Worm (Caenorhabditis elegans) whole organism, young adult: ENCODE measurements around the gene M03C11.3.

Experiments
- B0261.1 ChIP-seq: sonication (generic microtip); optimal IDR thresholded peaks from 2 replicates; lab custom pipeline; 2016; ENCODE audit warnings: mild to moderate bottlenecking, missing genetic modification characterization, moderate library complexity, missing compliant biosample characterization
- C06A6.2 ChIP-seq: fragments of 200-800 bp; sonication (Bioruptor generic); conservative IDR thresholded peaks from 2 replicates; pipeline ENCODE4 v1.3.6; 2022; ENCODE audit warnings: missing genetic modification characterization, missing compliant biosample characterization
- C17E4.6 ChIP-seq: fragments of 200-800 bp; sonication (Bioruptor generic); IDR thresholded peaks from 2 replicates; pipeline ENCODE4 v1.3.6; 2022; ENCODE audit warnings: missing genetic modification reagents, missing genetic modification characterization, missing compliant biosample characterization
- F10E7.11 ChIP-seq: sonication (generic microtip); optimal IDR thresholded peaks from 2 replicates; lab custom pipeline; 2017; ENCODE audit warnings: mild to moderate bottlenecking, missing genetic modification characterization, moderate library complexity, missing compliant biosample characterization
- F23B12.7 ChIP-seq: sonication (generic microtip); optimal IDR thresholded peaks from 2 replicates; lab custom pipeline; 2017; ENCODE audit warnings: missing genetic modification characterization, mild to moderate bottlenecking, missing compliant biosample characterization, antibody characterized with exemption, moderate library complexity; ENCODE audit not compliant: insufficient read depth
- F37B4.10 ChIP-seq: fragments of 200-800 bp; sonication (Bioruptor generic); IDR thresholded peaks from 2 replicates; pipeline ENCODE4 v1.3.6; 2022; ENCODE audit warnings: missing genetic modification characterization, missing compliant biosample characterization
- F39B2.1 ChIP-seq: fragments of 200-800 bp; sonication (Bioruptor generic); IDR thresholded peaks from 2 replicates; pipeline ENCODE4 v1.3.6; 2022; ENCODE audit warnings: missing genetic modification reagents, missing genetic modification characterization, missing compliant biosample characterization
- T07F8.4 ChIP-seq: sonication (generic microtip); optimal IDR thresholded peaks from 2 replicates; lab custom pipeline; 2016; ENCODE audit warnings: mild to moderate bottlenecking, missing genetic modification characterization, moderate library complexity, missing compliant biosample characterization
- Y67H2A.10 ChIP-seq: fragments of 200-800 bp; sonication (Bioruptor generic); conservative IDR thresholded peaks from 2 replicates; pipeline ENCODE4 v1.3.6; 2022; ENCODE audit warnings: missing genetic modification reagents, missing genetic modification characterization, missing compliant biosample characterization
- aptf-2 ChIP-seq: fragments of 200-800 bp; sonication (Bioruptor generic); conservative IDR thresholded peaks from 2 replicates; pipeline ENCODE4 v1.3.6; 2022; ENCODE audit warnings: missing genetic modification reagents, missing genetic modification characterization, missing compliant biosample characterization
- atf-7 ChIP-seq: sonication (generic microtip); optimal IDR thresholded peaks from 2 replicates; lab custom pipeline; 2017; ENCODE audit warnings: mild to moderate bottlenecking, missing genetic modification characterization, missing compliant biosample characterization
- bed-1 ChIP-seq: fragments of 200-800 bp; sonication (Bioruptor generic); IDR thresholded peaks from 2 replicates; pipeline ENCODE4 v1.3.6; 2022; ENCODE audit warnings: missing genetic modification reagents, missing genetic modification characterization, missing compliant biosample characterization
- ceh-40 ChIP-seq: fragments of 200-800 bp; sonication (Bioruptor generic); IDR thresholded peaks from 2 replicates; pipeline ENCODE4 v1.3.6; 2022; ENCODE audit warnings: missing genetic modification characterization, missing compliant biosample characterization
- die-1 ChIP-seq: sonication (generic microtip); optimal IDR thresholded peaks from 2 replicates; lab custom pipeline; 2016; ENCODE audit warnings: missing genotype, mild to moderate bottlenecking, missing genetic modification characterization, missing compliant biosample characterization
- egrh-3 ChIP-seq: fragments of 200-800 bp; sonication (Bioruptor generic); IDR thresholded peaks from 2 replicates; pipeline ENCODE4 v1.3.6; 2022; ENCODE audit warnings: missing genetic modification reagents, missing genetic modification characterization, missing compliant biosample characterization
- hmg-1.2 ChIP-seq: fragments of 200-800 bp; sonication (Bioruptor generic); IDR thresholded peaks from 2 replicates; pipeline ENCODE4 v1.3.6; 2022; ENCODE audit warnings: missing genetic modification reagents, missing genetic modification characterization, missing compliant biosample characterization
- hmg-20 ChIP-seq: fragments of 200-800 bp; sonication (Bioruptor generic); IDR thresholded peaks from 2 replicates; pipeline ENCODE4 v1.3.6; 2022; ENCODE audit warnings: missing genetic modification reagents, missing genetic modification characterization, missing compliant biosample characterization
- let-526 ChIP-seq: fragments of 200-800 bp; sonication (Bioruptor generic); IDR thresholded peaks from 2 replicates; pipeline ENCODE4 v1.3.6; 2022; ENCODE audit warnings: missing genetic modification reagents, missing genetic modification characterization, missing compliant biosample characterization
- lin-26 ChIP-seq: fragments of 200-800 bp; sonication (Bioruptor generic); IDR thresholded peaks from 2 replicates; pipeline ENCODE4 v1.3.6; 2022; ENCODE audit warnings: missing genetic modification reagents, missing genetic modification characterization, missing compliant biosample characterization
- madf-10 ChIP-seq: sonication (generic microtip); optimal IDR thresholded peaks from 2 replicates; lab custom pipeline; 2016; ENCODE audit warnings: mild to moderate bottlenecking, missing genetic modification characterization, missing compliant biosample characterization
- madf-8 ChIP-seq: fragments of 200-800 bp; sonication (Bioruptor generic); conservative IDR thresholded peaks from 2 replicates; pipeline ENCODE4 v1.3.6; 2022; ENCODE audit warnings: missing genetic modification reagents, missing genetic modification characterization, missing compliant biosample characterization
- mcd-1 ChIP-seq: fragments of 200-800 bp; sonication (Bioruptor generic); IDR thresholded peaks from 2 replicates; pipeline ENCODE4 v1.3.6; 2022; ENCODE audit warnings: missing genetic modification reagents, missing genetic modification characterization, missing compliant biosample characterization
- mel-28 ChIP-seq: sonication (generic microtip); optimal IDR thresholded peaks from 2 replicates; lab custom pipeline; 2016; ENCODE audit warnings: borderline replicate concordance, mild to moderate bottlenecking, missing genetic modification characterization, missing compliant biosample characterization
- mxl-1 ChIP-seq: sonication (generic microtip); optimal IDR thresholded peaks from 2 replicates; lab custom pipeline; 2016; ENCODE audit warnings: missing genetic modification characterization, missing compliant biosample characterization
- nfyb-1 ChIP-seq: fragments of 200-800 bp; sonication (Bioruptor generic); IDR thresholded peaks from 2 replicates; pipeline ENCODE4 v1.3.6; 2022; ENCODE audit warnings: missing genetic modification reagents, missing genetic modification characterization, missing compliant biosample characterization
- nhr-120 ChIP-seq: fragments of 200-800 bp; sonication (Bioruptor generic); IDR thresholded peaks from 2 replicates; pipeline ENCODE4 v1.3.6; 2022; ENCODE audit warnings: missing genetic modification characterization, missing compliant biosample characterization
- pbrm-1 ChIP-seq: fragments of 200-800 bp; sonication (Bioruptor generic); IDR thresholded peaks from 2 replicates; pipeline ENCODE4 v1.3.6; 2022; ENCODE audit warnings: missing genetic modification reagents, missing genetic modification characterization, missing compliant biosample characterization
- rpc-1 ChIP-seq, 2 experiments: fragments of 150-350 bp in 1 of 2; sonication (generic microtip) in 1 of 2; optimal IDR thresholded peaks; 2 replicates each; lab custom pipeline; 2014 to 2018; ENCODE audit warnings: missing biosample characterization in 1 of 2, missing genetic modification characterization in 1 of 2, missing genetic modification reagents in 1 of 2, missing genotype in 1 of 2
- sdz-38 ChIP-seq: sonication (generic microtip); optimal IDR thresholded peaks from 2 replicates; lab custom pipeline; 2016; ENCODE audit warnings: missing genotype, missing genetic modification characterization, missing compliant biosample characterization
- snpc-1.3 ChIP-seq: sonication (generic microtip); optimal IDR thresholded peaks from 2 replicates; lab custom pipeline; 2017; ENCODE audit warnings: missing genetic modification characterization, mild to moderate bottlenecking, missing compliant biosample characterization, antibody characterized with exemption, moderate library complexity, missing genotype, missing genetic modification reagents; ENCODE audit not compliant: insufficient read depth
- unc-130 ChIP-seq: sonication (generic microtip); optimal IDR thresholded peaks from 2 replicates; lab custom pipeline; 2016; ENCODE audit warnings: missing genetic modification reagents, missing genetic modification characterization, missing compliant biosample characterization
- zim-3 ChIP-seq: sonication (generic microtip); optimal IDR thresholded peaks from 2 replicates; lab custom pipeline; 2017; ENCODE audit warnings: mild to moderate bottlenecking, missing genetic modification characterization, moderate library complexity, missing compliant biosample characterization
- ztf-22 ChIP-seq: fragments of 200-800 bp; sonication (Bioruptor generic); optimal IDR thresholded peaks from 2 replicates; lab custom pipeline; 2018; ENCODE audit warnings: mild to moderate bottlenecking, missing genetic modification characterization, moderate library complexity, missing compliant biosample characterization

The M03C11.3 gene

DNA sequence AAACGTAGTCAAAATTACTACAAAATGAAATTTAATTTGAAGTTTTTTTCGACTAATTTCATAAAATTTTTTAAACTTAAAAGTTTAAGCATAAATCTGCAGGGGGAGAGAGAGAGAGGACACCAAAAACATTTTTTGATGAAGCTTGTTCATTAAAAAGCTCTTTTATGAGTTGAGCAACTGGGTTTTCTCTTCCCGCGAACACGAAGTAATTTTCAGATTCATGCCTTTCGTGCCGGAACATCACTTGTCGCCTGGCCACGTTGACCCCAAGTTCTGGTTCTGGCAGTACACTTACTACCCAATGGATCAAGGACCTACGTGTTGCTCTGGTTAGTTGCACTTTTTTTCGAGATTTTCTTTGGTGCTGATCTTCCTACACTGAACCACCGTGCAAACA, 21.1 kb upstream of the M03C11.3 start (continued):
- TF ChIP-seq F37B4.10 (GFP tag; lab: Robert Waterston, UW) (no peak), madf-10 (tag; lab: Kevin White, UChicago) (no peak), T07F8.4 (tag; lab: Kevin White, UChicago) (no peak), let-526 (GFP tag; lab: Robert Waterston, UW) (no peak)

DNA sequence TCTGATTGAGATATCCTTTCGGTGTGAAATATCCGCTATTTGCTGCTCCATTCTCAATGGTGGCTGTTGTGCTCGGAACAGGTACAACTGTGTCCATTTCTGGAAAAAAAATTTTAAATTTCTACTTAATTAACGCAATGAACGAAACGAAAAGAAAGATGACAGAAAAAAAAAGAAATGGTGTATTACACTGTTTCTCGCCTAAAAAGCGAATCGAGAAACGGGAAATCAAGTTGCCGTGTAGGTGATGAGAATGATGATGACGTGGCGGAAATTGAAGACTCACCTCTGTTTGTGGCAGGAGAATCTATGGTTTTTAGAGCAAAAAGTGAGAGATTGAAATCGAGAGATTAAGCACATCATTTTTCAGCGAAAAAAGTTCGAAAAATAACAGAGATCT, 18.4 kb upstream of the M03C11.3 start, which contains the start of gene C38H2.3:
Gene C38H2.3, minus strand, starts transcription at position 101 of the 400 bp plus-strand sequence.
- TF ChIP-seq egrh-3 (GFP tag; lab: Robert Waterston, UW) (no peak), F23B12.7 (tag; lab: Kevin White, UChicago) (no peak), unc-130 (GFP tag; lab: Kevin White, UChicago) (no peak), snpc-1.3 (tag; lab: Kevin White, UChicago) (no peak), mel-28 (tag; lab: Kevin White, UChicago) (no peak), atf-7 (tag; lab: Kevin White, UChicago) (no peak), F10E7.11 (tag; lab: Kevin White, UChicago) (no peak), mxl-1 (no peak), C17E4.6 (GFP tag; lab: Robert Waterston, UW) (no peak), C06A6.2 (GFP tag; lab: Robert Waterston, UW) (no peak), F39B2.1 (no peak), sdz-38 (tag; lab: Kevin White, UChicago) (no peak), hmg-20 (GFP tag; lab: Robert Waterston, UW) (no peak), mcd-1 (GFP tag; lab: Robert Waterston, UW) (no peak), let-526 (GFP tag; lab: Robert Waterston, UW) (no peak), hmg-1.2 (GFP tag; lab: Robert Waterston, UW) (no peak)

DNA sequence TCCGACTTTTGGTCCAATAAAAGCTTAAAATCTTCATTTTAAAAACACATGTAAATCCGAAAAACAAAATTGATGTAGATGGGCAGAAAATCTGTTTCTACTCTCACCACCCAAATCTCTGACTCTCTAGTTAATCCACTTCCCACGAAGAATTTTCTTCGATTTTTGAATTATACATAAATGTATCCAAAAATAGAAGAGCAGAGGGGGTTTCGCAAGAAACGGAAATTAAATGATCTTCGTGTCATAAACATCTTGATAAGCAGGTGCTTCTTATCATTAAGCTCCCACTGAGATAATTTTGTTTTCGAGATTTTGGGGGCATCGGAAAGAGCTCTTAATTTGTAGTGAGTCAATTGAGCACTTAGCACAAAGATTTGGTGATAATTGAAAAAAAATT, 15.3 kb upstream of the M03C11.3 start:
- TF ChIP-seq sdz-38 (tag; lab: Kevin White, UChicago) (no peak), ztf-22 (GFP tag; lab: Kevin White, UChicago) (no peak), aptf-2 (GFP tag; lab: Robert Waterston, UW) (no peak), pbrm-1 (no peak), madf-8 (no peak), die-1 (tag; lab: Kevin White, UChicago) (no peak), nfyb-1 (GFP tag; lab: Robert Waterston, UW) (no peak), snpc-1.3 (tag; lab: Kevin White, UChicago) (no peak), ceh-40 (GFP tag; lab: Robert Waterston, UW) (no peak), nhr-120 (GFP tag; lab: Robert Waterston, UW) (no peak), lin-26 (GFP tag; lab: Robert Waterston, UW) (no peak)
- TF ChIP-seq, all 124 proteins: peak for 0

DNA sequence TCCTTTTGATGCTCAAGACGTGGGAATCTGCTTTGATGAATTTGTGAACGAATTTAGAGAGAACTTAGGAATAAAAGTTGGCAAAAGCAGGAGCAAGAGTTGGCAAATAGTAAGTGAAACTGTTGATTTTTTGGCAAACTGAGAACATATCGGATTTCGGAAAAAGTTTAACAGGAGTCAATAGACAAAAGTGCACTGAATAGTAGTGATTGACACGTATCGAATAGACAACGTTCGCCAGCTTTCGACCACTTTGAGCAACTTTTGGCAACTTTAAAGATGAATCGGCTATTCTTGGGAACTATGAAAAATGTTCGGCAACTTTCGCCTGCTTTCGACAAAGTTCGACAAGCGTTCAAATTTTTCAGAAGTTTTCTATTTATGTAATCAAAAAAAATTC, 13.2 kb upstream of the M03C11.3 start, which contains the start of gene M03C11.9:
Gene M03C11.9, minus strand, starts transcription at position 101 of the 400 bp plus-strand sequence.
- TF ChIP-seq bed-1 (GFP tag; lab: Robert Waterston, UW) (no peak), madf-10 (tag; lab: Kevin White, UChicago) (no peak), mel-28 (tag; lab: Kevin White, UChicago) (no peak), mxl-1 (no peak), pbrm-1 (no peak), Y67H2A.10 (GFP tag; lab: Robert Waterston, UW) (no peak), C06A6.2 (GFP tag; lab: Robert Waterston, UW) (no peak), rpc-1 (optimal IDR thresholded peaks at IDR 0.05; lab: Kevin White, UChicago) (no peak), rpc-1 (tag; optimal IDR thresholded peaks at IDR 0.05; lab: Kevin White, UChicago) (no peak), zim-3 (tag; lab: Kevin White, UChicago) (no peak), F23B12.7 (tag; lab: Kevin White, UChicago) (no peak), B0261.1 (tag; lab: Kevin White, UChicago) (no peak)
